Worm (Caenorhabditis elegans) whole organism, early embryonic: Measurements from ENCODE around the gene Y37A1A.3.

Source experiments
- ama-1 ChIP-seq: fragments of 150-350 bp; optimal IDR thresholded peaks from 2 replicates; lab custom pipeline; 2014
- scrt-1 ChIP-seq: fragments of 200-800 bp; sonication (Bioruptor generic); IDR thresholded peaks from 2 replicates; pipeline ENCODE4 v1.3.6; 2022; ENCODE audit warnings: missing genetic modification characterization, missing compliant biosample characterization

DNA sequence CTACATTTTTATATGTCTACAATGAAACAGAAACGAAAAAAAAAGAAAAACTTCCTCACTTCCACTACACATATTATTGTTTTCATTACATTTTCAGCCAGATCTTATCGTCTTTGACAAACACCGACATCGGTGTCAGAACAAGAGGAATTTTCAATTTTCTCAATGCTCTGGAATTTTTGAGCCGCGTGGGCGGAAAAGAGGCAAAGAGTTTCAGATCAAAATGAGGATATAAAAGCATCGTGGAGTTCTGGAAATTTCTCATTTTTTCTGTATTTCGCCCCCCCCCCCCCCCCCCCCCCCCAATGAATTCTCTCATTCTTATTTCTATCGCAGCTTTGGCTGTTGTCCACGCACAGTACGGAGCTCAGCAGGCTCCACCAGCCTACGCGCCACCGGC is 22.8 kb downstream of the Y37A1A.3 start, which contains the start of gene B0513.4:
- TF ChIP-seq ama-1 (lab: Kevin White, UChicago) (no peak), scrt-1 (GFP tag; lab: Robert Waterston, UW) (no peak)
